Worm (Caenorhabditis elegans): Measurements from ENCODE around the gene gpa-6.

The gpa-6 gene

ce11 chrX:13237102-13237501, 46.1 kb downstream of the gpa-6 start, which contains the start of gene K08H2.3:
Gene K08H2.3 (plus strand): TSS chrX:13237402.
- TF ChIP-seq lin-40 (tag; optimal IDR thresholded peaks at IDR 0.05) (no peak), F10E7.11 (tag; optimal IDR thresholded peaks at IDR 0.05) (no peak), ceh-91 (GFP tag; IDR thresholded peaks at IDR 0.05) (no peak), attf-5 (GFP tag; optimal IDR thresholded peaks at IDR 0.05) (no peak), pha-4 (tag; optimal IDR thresholded peaks at IDR 0.05) (no peak), F52B5.7 (tag; optimal IDR thresholded peaks at IDR 0.05) (no peak), C17E4.6 (GFP tag; IDR thresholded peaks at IDR 0.05) (no peak)

- TF ChIP-seq ZK185.1 (tag; optimal IDR thresholded peaks at IDR 0.05; ENCODE audit: poor library complexity, severe bottlenecking) (no peak), lag-1 (GFP tag; IDR thresholded peaks at IDR 0.05) (no peak), ccch-3 (GFP tag; optimal IDR thresholded peaks at IDR 0.05) (no peak), D2030.7 (GFP tag; IDR thresholded peaks at IDR 0.05) (no peak), F49E8.2 (tag; optimal IDR thresholded peaks at IDR 0.05; ENCODE audit: insufficient read depth) (no peak), nhr-27 (tag; optimal IDR thresholded peaks at IDR 0.05) (no peak), lsl-1 (GFP tag; optimal IDR thresholded peaks at IDR 0.05) (no peak), bed-1 (GFP tag; IDR thresholded peaks at IDR 0.05) (no peak), pha-4 (tag; optimal IDR thresholded peaks at IDR 0.05) (no peak), nfya-1 (tag; optimal IDR thresholded peaks at IDR 0.05; ENCODE audit: borderline replicate concordance, insufficient read depth) (no peak), atf-7 (tag; optimal IDR thresholded peaks at IDR 0.05) (no peak), egrh-3 (GFP tag; IDR thresholded peaks at IDR 0.05) (no peak), madf-10 (tag; optimal IDR thresholded peaks at IDR 0.05) (no peak), die-1 (tag; optimal IDR thresholded peaks at IDR 0.05) (no peak), T07F8.4 (tag; optimal IDR thresholded peaks at IDR 0.05) (no peak), dox-1 (GFP tag; IDR thresholded peaks at IDR 0.05) (no peak), attf-6 (GFP tag; IDR thresholded peaks at IDR 0.05) (no peak), F10E7.11 (tag; optimal IDR thresholded peaks at IDR 0.05) (no peak), nhr-90 (tag; optimal IDR thresholded peaks at IDR 0.05) (no peak)
These were observed 47.2 kb downstream of the gpa-6 start, which contains the start of gene K08H2.4 for ce11 chrX:13238197-13238596. Gene K08H2.4 (plus strand): TSS chrX:13238497.

- TF ChIP-seq ztf-6 (GFP tag; IDR thresholded peaks at IDR 0.05) (no peak), Y95B8A.8 (GFP tag; IDR thresholded peaks at IDR 0.05) (no peak), ZK185.1 (tag; optimal IDR thresholded peaks at IDR 0.05; ENCODE audit: poor library complexity, severe bottlenecking) (no peak)
These were observed 51.2 kb downstream of the gpa-6 start, which contains the start of gene K08H2.5 for ce11 chrX:13242231-13242630. Gene K08H2.5 (minus strand): TSS chrX:13242331.
